Worm (Caenorhabditis elegans) whole organism, L4/young adult: ENCODE data around the gene fat-4.

Experiments used
- W03F9.2 ChIP-seq: fragments of 150-350 bp; optimal IDR thresholded peaks from 2 replicates; lab custom pipeline; 2014; ENCODE audit warnings: missing biosample characterization, missing genetic modification characterization
- dao-5 ChIP-seq: sonication (generic microtip); optimal IDR thresholded peaks from 2 replicates; lab custom pipeline; 2016; ENCODE audit warnings: missing genotype, missing genetic modification characterization, moderate library complexity, missing compliant biosample characterization
- him-1 ChIP-seq: sonication (generic microtip); optimal IDR thresholded peaks from 2 replicates; lab custom pipeline; 2016; ENCODE audit warnings: missing genotype, missing genetic modification reagents, missing genetic modification characterization, missing compliant biosample characterization

DNA sequence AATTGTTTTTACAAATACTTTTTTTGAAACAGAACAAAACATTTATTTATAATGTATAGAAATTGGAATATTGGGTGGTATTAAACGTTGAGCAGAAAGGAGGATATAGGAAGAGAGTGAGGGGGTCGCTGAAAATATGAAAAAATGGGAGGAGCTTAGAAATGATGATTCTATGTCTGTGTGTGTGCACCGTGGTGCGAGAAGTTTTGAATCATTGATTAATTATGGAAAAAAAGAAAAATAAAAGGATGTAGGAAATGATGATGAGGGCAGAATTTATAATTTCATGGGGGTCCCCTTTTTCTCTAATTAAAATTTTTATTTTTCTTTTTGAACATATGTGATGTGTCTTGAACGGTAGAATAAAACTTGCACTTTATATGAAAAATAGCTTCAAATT, 14.5 kb upstream of the fat-4 start, which contains the start of gene sre-4:
- TF ChIP-seq him-1: no peak
- no peak for TF ChIP-seq W03F9.2
- no peak for TF ChIP-seq dao-5 (tag; lab: Kevin White, UChicago)
